Worm (Caenorhabditis elegans) whole organism, mixed stage, embryonic: Measurements from ENCODE around the gene Y37D8A.4.

Source experiments
- M03D4.4 ChIP-seq: sonication (generic microtip); optimal IDR thresholded peaks from 2 replicates; lab custom pipeline; 2017; ENCODE audit warnings: mild to moderate bottlenecking, missing genetic modification characterization, missing compliant biosample characterization
- bed-3 ChIP-seq: fragments of 200-800 bp; sonication (Bioruptor generic); optimal IDR thresholded peaks from 3 replicates; lab custom pipeline; 2018; ENCODE audit warnings: mild to moderate bottlenecking, missing genetic modification characterization, moderate library complexity, missing compliant biosample characterization
- blmp-1 ChIP-seq: fragments of 150-350 bp; optimal IDR thresholded peaks from 2 replicates; lab custom pipeline; 2014; ENCODE audit warnings: missing biosample characterization, missing genetic modification characterization
- ceh-39 ChIP-seq: fragments of 150-350 bp; optimal IDR thresholded peaks from 2 replicates; lab custom pipeline; 2014; ENCODE audit warnings: missing biosample characterization, missing genetic modification characterization
- ceh-43 ChIP-seq: fragments of 200-800 bp; sonication (Bioruptor generic); optimal IDR thresholded peaks from 2 replicates; lab custom pipeline; 2018; ENCODE audit warnings: mild to moderate bottlenecking, missing genetic modification characterization, moderate library complexity, missing compliant biosample characterization
- ceh-83 ChIP-seq: fragments of 200-800 bp; sonication (Bioruptor generic); optimal IDR thresholded peaks from 2 replicates; lab custom pipeline; 2018; ENCODE audit warnings: mild to moderate bottlenecking, missing genetic modification characterization, missing compliant biosample characterization
- ces-1 ChIP-seq: fragments of 150-350 bp; optimal IDR thresholded peaks from 2 replicates; lab custom pipeline; 2014; ENCODE audit warnings: missing biosample characterization, missing genetic modification reagents, missing genetic modification characterization
- cnd-1 ChIP-seq: fragments of 200-800 bp; sonication (Bioruptor generic); optimal IDR thresholded peaks from 2 replicates; lab custom pipeline; 2018; ENCODE audit warnings: mild to moderate bottlenecking, missing genetic modification characterization, missing compliant biosample characterization
- drap-1 ChIP-seq: fragments of 200-800 bp; sonication (Bioruptor generic); optimal IDR thresholded peaks from 3 replicates; lab custom pipeline; 2018; ENCODE audit warnings: mild to moderate bottlenecking, missing genetic modification characterization, missing compliant biosample characterization
- elt-1 ChIP-seq: sonication (generic microtip); optimal IDR thresholded peaks from 2 replicates; lab custom pipeline; 2017; ENCODE audit warnings: missing genetic modification characterization, mild to moderate bottlenecking, missing compliant biosample characterization, antibody characterized with exemption, moderate library complexity, borderline replicate concordance; ENCODE audit not compliant: insufficient read depth
- elt-3 ChIP-seq: fragments of 150-350 bp; optimal IDR thresholded peaks from 2 replicates; lab custom pipeline; 2014; ENCODE audit warnings: missing biosample characterization, missing genetic modification characterization
- flh-1 ChIP-seq: fragments of 200-800 bp; sonication (Bioruptor generic); optimal IDR thresholded peaks from 2 replicates; lab custom pipeline; 2018; ENCODE audit warnings: mild to moderate bottlenecking, missing genetic modification characterization, moderate library complexity, missing compliant biosample characterization
- ham-2 ChIP-seq: fragments of 200-800 bp; sonication (Bioruptor generic); optimal IDR thresholded peaks from 2 replicates; lab custom pipeline; 2018; ENCODE audit warnings: mild to moderate bottlenecking, missing genetic modification characterization, missing compliant biosample characterization
- hlh-1 ChIP-seq: fragments of 150-350 bp; optimal IDR thresholded peaks from 2 replicates; lab custom pipeline; 2014; ENCODE audit warnings: missing biosample characterization, missing genetic modification reagents, missing genetic modification characterization
- lin-13 ChIP-seq: fragments of 150-350 bp; optimal IDR thresholded peaks from 2 replicates; lab custom pipeline; 2014; ENCODE audit warnings: missing biosample characterization, missing genetic modification characterization
- lin-32 ChIP-seq: fragments of 200-800 bp; sonication (Bioruptor generic); optimal IDR thresholded peaks from 2 replicates; lab custom pipeline; 2018; ENCODE audit warnings: mild to moderate bottlenecking, missing genetic modification characterization, missing compliant biosample characterization
- lsy-2 ChIP-seq: fragments of 150-350 bp; optimal IDR thresholded peaks from 2 replicates; lab custom pipeline; 2014; ENCODE audit warnings: missing biosample characterization, missing genetic modification characterization
- mab-5 ChIP-seq: fragments of 150-350 bp; optimal IDR thresholded peaks from 2 replicates; lab custom pipeline; 2014; ENCODE audit warnings: missing biosample characterization, missing genetic modification characterization
- mep-1 ChIP-seq: fragments of 150-350 bp; optimal IDR thresholded peaks from 2 replicates; lab custom pipeline; 2017; ENCODE audit warnings: missing biosample characterization, missing genetic modification reagents, missing genetic modification characterization, inconsistent platforms
- mls-2 ChIP-seq: sonication (generic microtip); optimal IDR thresholded peaks from 2 replicates; lab custom pipeline; 2016; ENCODE audit warnings: mild to moderate bottlenecking, missing genetic modification characterization, moderate library complexity, missing compliant biosample characterization
- nhr-12 ChIP-seq: fragments of 150-350 bp; optimal IDR thresholded peaks from 2 replicates; lab custom pipeline; 2014; ENCODE audit warnings: missing biosample characterization, missing genetic modification characterization
- nhr-2 ChIP-seq: fragments of 150-350 bp; optimal IDR thresholded peaks from 2 replicates; lab custom pipeline; 2014; ENCODE audit warnings: missing biosample characterization, missing genetic modification characterization
- nhr-237 ChIP-seq: fragments of 150-350 bp; optimal IDR thresholded peaks from 2 replicates; lab custom pipeline; 2014; ENCODE audit warnings: missing biosample characterization, missing genetic modification characterization
- nhr-28 ChIP-seq: fragments of 150-350 bp; optimal IDR thresholded peaks from 2 replicates; lab custom pipeline; 2014; ENCODE audit warnings: missing biosample characterization, missing genetic modification characterization
- nhr-76 ChIP-seq: sonication (generic microtip); optimal IDR thresholded peaks from 2 replicates; lab custom pipeline; 2017; ENCODE audit warnings: missing biosample characterization, missing genetic modification characterization
- pha-4 ChIP-seq: fragments of 150-350 bp; optimal IDR thresholded peaks from 2 replicates; lab custom pipeline; 2018; ENCODE audit warnings: missing biosample characterization, missing genetic modification reagents, missing genetic modification characterization
- sem-2 ChIP-seq: fragments of 200-800 bp; sonication (Bioruptor generic); optimal IDR thresholded peaks from 2 replicates; lab custom pipeline; 2018; ENCODE audit warnings: mild to moderate bottlenecking, missing genetic modification characterization, missing compliant biosample characterization
- snpc-4 ChIP-seq: fragments of 150-350 bp; optimal IDR thresholded peaks from 2 replicates; lab custom pipeline; 2014; ENCODE audit warnings: missing biosample characterization, missing genetic modification characterization
- sptf-1 ChIP-seq: sonication (generic microtip); optimal IDR thresholded peaks from 2 replicates; lab custom pipeline; 2017; ENCODE audit warnings: mild to moderate bottlenecking, missing genetic modification characterization, moderate library complexity, missing compliant biosample characterization
- tbx-8 ChIP-seq: fragments of 200-800 bp; sonication (Bioruptor generic); optimal IDR thresholded peaks from 2 replicates; lab custom pipeline; 2018; ENCODE audit warnings: mild to moderate bottlenecking, missing genetic modification characterization, moderate library complexity, missing compliant biosample characterization
- unc-120 ChIP-seq: sonication (generic microtip); optimal IDR thresholded peaks from 2 replicates; lab custom pipeline; 2017; ENCODE audit warnings: missing genetic modification characterization, missing compliant biosample characterization; ENCODE audit not compliant: poor library complexity, severe bottlenecking
- unc-39 ChIP-seq: fragments of 150-350 bp; optimal IDR thresholded peaks from 2 replicates; lab custom pipeline; 2014; ENCODE audit warnings: missing biosample characterization, missing genetic modification characterization
- unc-62 ChIP-seq: fragments of 150-350 bp; optimal IDR thresholded peaks from 2 replicates; lab custom pipeline; 2014; ENCODE audit warnings: missing biosample characterization, missing genetic modification reagents, missing genetic modification characterization
- zip-8 ChIP-seq: fragments of 150-350 bp; optimal IDR thresholded peaks from 2 replicates; lab custom pipeline; 2014; ENCODE audit warnings: missing biosample characterization, missing genetic modification characterization
- ztf-11 ChIP-seq: fragments of 150-350 bp; optimal IDR thresholded peaks from 2 replicates; lab custom pipeline; 2014; ENCODE audit warnings: missing biosample characterization, missing genetic modification characterization

Y37D8A.4 gene

ce11 chrIII:12874606-12875066 is 35.9 kb upstream of the Y37D8A.4 start, which contains the start of the genes mrg-1 and spcs-2:
Gene mrg-1 (minus strand): TSS chrIII:12874656.
Gene spcs-2 (plus strand): TSS chrIII:12875031.
- TF ChIP-seq ztf-11 (tag; lab: Kevin White, UChicago) (peak; percentile 24), drap-1 (peak; percentile 54), pha-4 (peak; percentile 79), lin-13 (tag; lab: Kevin White, UChicago) (peak; percentile 88), unc-62 (GFP tag; lab: Kevin White, UChicago) (no peak), mep-1 (tag; lab: Kevin White, UChicago) (peak; percentile 96), cnd-1 (tag; lab: Kevin White, UChicago) (peak; percentile 42), mab-5 (tag; lab: Kevin White, UChicago) (no peak), flh-1 (no peak), elt-1 (tag; lab: Kevin White, UChicago) (no peak), M03D4.4 (tag; lab: Kevin White, UChicago) (peak; percentile 85), ces-1 (GFP tag; lab: Kevin White, UChicago) (peak; percentile 84), unc-39 (no peak), nhr-28 (tag; lab: Kevin White, UChicago) (peak; percentile 36), mls-2 (tag; lab: Kevin White, UChicago) (peak; percentile 84), sptf-1 (tag; lab: Kevin White, UChicago) (peak; percentile 85), lsy-2 (tag; lab: Kevin White, UChicago) (peak; percentile 87), snpc-4 (tag; lab: Kevin White, UChicago) (no peak), unc-120 (tag; lab: Kevin White, UChicago) (peak; percentile 95), lin-32 (GFP tag; lab: Kevin White, UChicago) (no peak), blmp-1 (tag; lab: Kevin White, UChicago) (peak; percentile 51), ceh-39 (tag; lab: Kevin White, UChicago) (peak; percentile 85), elt-3 (tag; lab: Kevin White, UChicago) (no peak), nhr-2 (no peak), nhr-237 (peak; percentile 91), zip-8 (tag; lab: Kevin White, UChicago) (no peak), ham-2 (GFP tag; lab: Kevin White, UChicago) (peak; percentile 79), tbx-8 (GFP tag; lab: Kevin White, UChicago) (peak; percentile 36), hlh-1 (tag; lab: Kevin White, UChicago) (peak; percentile 63), nhr-12 (tag; lab: Kevin White, UChicago) (peak; percentile 36), sem-2 (GFP tag; lab: Kevin White, UChicago) (no peak), nhr-76 (tag; lab: Kevin White, UChicago) (no peak), ceh-43 (GFP tag; lab: Kevin White, UChicago) (peak; percentile 76), ceh-83 (peak; percentile 66), bed-3 (GFP tag; lab: Kevin White, UChicago) (peak; percentile 45)

DNA sequence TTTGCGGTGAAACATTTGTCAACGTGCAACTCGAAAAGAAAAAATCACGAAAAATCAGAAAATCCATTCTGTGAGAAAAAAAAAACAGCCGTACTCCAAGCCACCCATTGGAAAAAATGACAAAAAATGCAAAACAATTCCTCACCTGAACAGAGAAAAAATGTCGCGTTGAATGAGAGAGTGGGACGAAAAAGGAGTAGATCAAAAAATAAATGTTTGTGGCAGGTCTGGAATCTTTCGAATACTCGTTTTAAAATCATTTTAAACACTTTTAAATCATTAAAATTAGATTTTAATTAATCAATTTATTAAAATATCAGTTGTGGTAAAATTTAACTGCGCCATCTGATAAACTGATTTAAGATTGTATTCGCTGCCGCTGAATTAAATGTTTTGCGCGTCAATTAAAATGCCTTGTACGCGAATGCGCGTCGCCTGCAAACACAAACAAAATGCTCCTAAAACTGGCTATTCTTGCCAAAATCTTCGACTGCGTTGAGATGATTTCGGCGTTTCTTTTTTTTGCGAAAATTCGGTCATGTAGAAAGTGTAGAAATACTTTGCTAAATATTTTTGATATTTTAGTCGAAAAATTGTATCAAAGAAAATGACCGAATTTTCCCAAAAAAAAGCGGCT is 31.4 kb upstream of the Y37D8A.4 start, which contains the start of gene Y37D8A.6:
Gene Y37D8A.6 (minus strand): TSS at position 238 of the 637 bp plus-strand sequence.
- TF ChIP-seq pha-4 (no peak), ceh-39 (tag; lab: Kevin White, UChicago) (no peak), ces-1 (GFP tag; lab: Kevin White, UChicago) (peak; percentile 17), unc-120 (tag; lab: Kevin White, UChicago) (peak; percentile 3)

ce11 chrIII:12864648-12865047 is 25.9 kb upstream of the Y37D8A.4 start, which contains the start of gene Y37D8A.8:
Gene Y37D8A.8 (plus strand): TSS chrIII:12864948.
- TF ChIP-seq ceh-43 (GFP tag; lab: Kevin White, UChicago) (no peak), ceh-39 (tag; lab: Kevin White, UChicago) (no peak), cnd-1 (tag; lab: Kevin White, UChicago) (no peak), sem-2 (GFP tag; lab: Kevin White, UChicago) (no peak)
- TF ChIP-seq, all 35 proteins: peak for 0
